Worm (Caenorhabditis elegans) whole organism, L2 larva: ENCODE data around the gene fipr-15.

Experiments
- ZK546.5 ChIP-seq: sonication (generic microtip); optimal IDR thresholded peaks from 2 replicates; lab custom pipeline; 2017; ENCODE audit warnings: missing biosample characterization, missing genetic modification characterization
- mdl-1 ChIP-seq, 2 experiments: fragments of 150-350 bp in 1 of 2; sonication (generic microtip) in 1 of 2; optimal IDR thresholded peaks; 2 replicates each; lab custom pipeline; 2017; ENCODE audit warnings: missing biosample characterization in 2 of 2, missing genetic modification characterization in 2 of 2
- nhr-10 ChIP-seq: sonication (generic microtip); optimal IDR thresholded peaks from 2 replicates; lab custom pipeline; 2017; ENCODE audit warnings: missing biosample characterization, missing genetic modification characterization
- sem-4 ChIP-seq: fragments of 150-350 bp; optimal IDR thresholded peaks from 2 replicates; lab custom pipeline; 2014; ENCODE audit warnings: missing biosample characterization, missing genetic modification reagents, missing genetic modification characterization

DNA sequence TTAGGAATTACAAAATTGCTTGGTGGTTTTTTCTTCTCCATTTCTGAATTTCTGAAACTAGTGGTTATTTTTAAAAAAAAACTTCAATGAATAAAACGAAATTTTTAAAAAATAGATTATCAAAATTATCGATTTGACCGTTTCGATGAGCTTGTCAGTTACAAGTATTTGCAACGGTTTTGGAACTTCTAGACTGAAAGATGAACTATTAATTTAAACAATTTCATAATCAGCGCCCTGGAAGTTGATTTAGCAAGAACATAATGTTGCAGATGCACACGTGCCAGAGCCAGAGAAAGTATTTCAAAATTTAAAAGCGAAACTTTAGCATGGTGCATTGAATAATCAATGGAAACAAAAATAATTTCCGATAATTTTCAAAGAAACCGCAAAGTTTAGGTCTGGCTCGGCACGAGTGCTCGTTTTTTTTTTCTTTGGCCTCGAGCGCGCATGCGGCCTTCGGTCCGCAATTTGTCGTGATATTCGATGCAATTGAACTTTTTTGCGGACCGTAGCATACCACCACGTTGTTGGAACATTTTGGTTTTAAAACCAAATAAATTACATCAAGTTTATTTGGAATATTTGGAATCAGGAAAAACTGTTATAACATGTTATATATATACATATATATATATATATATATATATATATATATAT lies 37.5 kb upstream of the fipr-15 start, which contains the start of gene T11G6.5:
- TF ChIP-seq mdl-1 (tag; optimal IDR thresholded peaks at IDR 0.05; lab: Kevin White, UChicago) (no peak), sem-4 (tag; lab: Kevin White, UChicago) (no peak), ZK546.5 (no peak), nhr-10 (tag; lab: Kevin White, UChicago) (no peak)
